Fruit fly (Drosophila melanogaster) Kc167 (cell line): Measurements from ENCODE around the gene CG46026.

ENCODE experiments used
- Myc ChIP-seq: fragments of >200 bp; optimal IDR thresholded peaks from 2 replicates; lab custom pipeline; 2017; ENCODE audit warnings: missing external identifiers
- Sin3A ChIP-seq: fragments of >200 bp; optimal IDR thresholded peaks from 2 replicates; lab custom pipeline; 2018; ENCODE audit warnings: missing external identifiers
- h ChIP-seq: fragments of >200 bp; optimal IDR thresholded peaks from 3 replicates; lab custom pipeline; 2018; ENCODE audit warnings: missing external identifiers
- insv ChIP-seq: fragments of >200 bp; optimal IDR thresholded peaks from 3 replicates; lab custom pipeline; 2018; ENCODE audit warnings: missing external identifiers
- psq ChIP-seq: fragments of >200 bp; optimal IDR thresholded peaks from 2 replicates; lab custom pipeline; 2017; ENCODE audit warnings: missing external identifiers
- ttk ChIP-seq: sonication (Bioruptor generic); optimal IDR thresholded peaks from 2 replicates; lab custom pipeline; 2017; ENCODE audit warnings: missing external identifiers

- TF ChIP-seq insv = no peak
- no peak for TF ChIP-seq Myc (lab: Kevin White, UChicago)
- TF ChIP-seq psq (lab: Kevin White, UChicago) = no peak
- no peak for TF ChIP-seq ttk
- TF ChIP-seq Sin3A (lab: Kevin White, UChicago) = no peak
- no peak for TF ChIP-seq h (lab: Kevin White, UChicago)
These were observed 2.9 kb upstream of the CG46026 start, which contains the start of gene CG46396 for dm6 chr3R:6303738-6304137.
